Fruit fly (Drosophila melanogaster): ENCODE results near the gene CG15484.
A peak's percentile ranks its signal among the peaks of the same experiment; 100 is the strongest.

CG15484 gene

dm6 chr2L:12681603-12682368 lies 25.7 kb downstream of the CG15484 start (continued):
- TF ChIP-seq hkb (optimal IDR thresholded peaks at IDR 0.05), result no peak
- TF ChIP-seq hkb (GFP tag; IDR thresholded peaks at IDR 0.05), result no peak
- no peak for TF ChIP-seq hth (optimal IDR thresholded peaks at IDR 0.05)
- TF ChIP-seq Dbx (GFP tag; IDR thresholded peaks at IDR 0.05), result no peak
- TF ChIP-seq h (optimal IDR thresholded peaks at IDR 0.05), result no peak
- TF ChIP-seq unc-4 (GFP tag; IDR thresholded peaks at IDR 0.05; ENCODE audit: partially characterized antibody), result no peak
- no peak for TF ChIP-seq CG9817 (tag; optimal IDR thresholded peaks at IDR 0.05)
- TF ChIP-seq fd102C (GFP tag; optimal IDR thresholded peaks at IDR 0.05), result no peak
- no peak for TF ChIP-seq CG31388 (GFP tag; optimal IDR thresholded peaks at IDR 0.05)
- TF ChIP-seq sqz (GFP tag; optimal IDR thresholded peaks at IDR 0.05), result peak; percentile 92
- no peak for TF ChIP-seq CG17328 (GFP tag; IDR thresholded peaks at IDR 0.05)
- TF ChIP-seq Kr (GFP tag; optimal IDR thresholded peaks at IDR 0.05), result peak; percentile 96
- TF ChIP-seq CG1529 (GFP tag; optimal IDR thresholded peaks at IDR 0.05), result no peak
- no peak for TF ChIP-seq nom (GFP tag; optimal IDR thresholded peaks at IDR 0.05)
- TF ChIP-seq stwl (tag; optimal IDR thresholded peaks at IDR 0.05), result peak; percentile 25
- TF ChIP-seq Stat92E (GFP tag; optimal IDR thresholded peaks at IDR 0.05), result no peak
- TF ChIP-seq klu (GFP tag; IDR thresholded peaks at IDR 0.05), result no peak
- TF ChIP-seq CG4707 (GFP tag; optimal IDR thresholded peaks at IDR 0.05), result no peak
- no peak for TF ChIP-seq peb (GFP tag; IDR thresholded peaks at IDR 0.05)
- TF ChIP-seq rib (GFP tag; IDR thresholded peaks at IDR 0.05), result no peak
- peak in 1 of 2 experiments; percentile 54 for TF ChIP-seq tll (GFP tag; optimal IDR thresholded peaks at IDR 0.05)
- TF ChIP-seq bbx (GFP tag; IDR thresholded peaks at IDR 0.05; ENCODE audit: partially characterized antibody), result no peak
- TF ChIP-seq pita (GFP tag; optimal IDR thresholded peaks at IDR 0.05), result no peak
- TF ChIP-seq zf30C (GFP tag; optimal IDR thresholded peaks at IDR 0.05), result no peak
- TF ChIP-seq ato (GFP tag; IDR thresholded peaks at IDR 0.05; ENCODE audit: partially characterized antibody), result no peak
- no peak for TF ChIP-seq Chrac-16 (GFP tag; optimal IDR thresholded peaks at IDR 0.05)
- TF ChIP-seq gce (GFP tag; IDR thresholded peaks at IDR 0.05), result no peak
- TF ChIP-seq Sry-δ (GFP tag; optimal IDR thresholded peaks at IDR 0.05), result no peak
- TF ChIP-seq Drgx (GFP tag; IDR thresholded peaks at IDR 0.05), result no peak
- no peak for TF ChIP-seq wek (GFP tag; optimal IDR thresholded peaks at IDR 0.05)
- no peak for TF ChIP-seq Ets97D (GFP tag; optimal IDR thresholded peaks at IDR 0.05)
- TF ChIP-seq cato (GFP tag; optimal IDR thresholded peaks at IDR 0.05; ENCODE audit: borderline replicate concordance), result no peak
- no peak for TF ChIP-seq tgo (GFP tag; IDR thresholded peaks at IDR 0.05)
- no peak for TF ChIP-seq az2 (GFP tag; optimal IDR thresholded peaks at IDR 0.05)

dm6 chr2L:12679310-12679709 lies 28.2 kb downstream of the CG15484 start:
- no peak for TF ChIP-seq fd3F (GFP tag; optimal IDR thresholded peaks at IDR 0.05)
- TF ChIP-seq kah (GFP tag; optimal IDR thresholded peaks at IDR 0.05), result no peak
- TF ChIP-seq HHEX (GFP tag; optimal IDR thresholded peaks at IDR 0.05), result no peak
- TF ChIP-seq CG4707 (GFP tag; optimal IDR thresholded peaks at IDR 0.05), result peak; percentile 21
- TF ChIP-seq zen (tag; optimal IDR thresholded peaks at IDR 0.05), result peak; percentile 67
- TF ChIP-seq CG17186 (GFP tag; optimal IDR thresholded peaks at IDR 0.05), result no peak
- TF ChIP-seq br (optimal IDR thresholded peaks at IDR 0.05), result no peak
- peak; percentile 59 for TF ChIP-seq CG15479 (GFP tag; optimal IDR thresholded peaks at IDR 0.05)
- peak; percentile 57 for TF ChIP-seq twi (tag; optimal IDR thresholded peaks at IDR 0.05)

All from whole organism, embryonic.